Worm (Caenorhabditis elegans): ENCODE data around the gene gmap-3.

DNA sequence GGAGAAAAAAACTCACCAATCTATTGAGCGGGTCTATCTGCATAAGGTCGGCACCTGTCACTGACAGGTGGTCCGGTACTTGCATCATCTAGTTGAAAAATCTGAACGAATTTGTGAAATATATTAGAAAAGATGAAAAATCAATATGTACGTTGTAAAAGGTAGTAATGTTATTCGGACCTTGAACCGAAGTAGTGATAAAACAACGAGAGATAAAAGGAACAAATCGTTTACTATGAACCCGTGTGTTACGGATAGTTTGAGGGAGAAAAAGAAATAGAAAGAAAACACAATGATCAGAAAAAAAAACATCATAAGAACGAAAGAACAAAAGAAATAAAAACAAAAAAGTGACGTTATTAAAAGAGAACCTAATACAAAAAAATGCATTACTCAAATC is 46.4 kb upstream of the gmap-3 start, which contains the start of gene mff-1:
- no peak for TF ChIP-seq dao-5 (tag; optimal IDR thresholded peaks at IDR 0.05)
- no peak for TF ChIP-seq him-1 (tag; optimal IDR thresholded peaks at IDR 0.05)
